Worm (Caenorhabditis elegans) whole organism, young adult: ENCODE data around the gene lips-11.
A peak's percentile ranks its signal among the peaks of the same experiment; 100 is the strongest.

ENCODE experiments used
- B0035.1 ChIP-seq: sonication (generic microtip); optimal IDR thresholded peaks from 2 replicates; lab custom pipeline; 2016; ENCODE audit warnings: missing genetic modification characterization, mild to moderate bottlenecking, missing compliant biosample characterization, missing genotype, missing genetic modification reagents
- B0261.1 ChIP-seq: sonication (generic microtip); optimal IDR thresholded peaks from 2 replicates; lab custom pipeline; 2016; ENCODE audit warnings: mild to moderate bottlenecking, missing genetic modification characterization, moderate library complexity, missing compliant biosample characterization
- F33H1.4 ChIP-seq: fragments of 200-800 bp; sonication (Bioruptor generic); IDR thresholded peaks from 2 replicates; pipeline ENCODE4 v1.3.6; 2022; ENCODE audit warnings: missing genetic modification reagents, missing genetic modification characterization, missing compliant biosample characterization
- F39B2.1 ChIP-seq: fragments of 200-800 bp; sonication (Bioruptor generic); IDR thresholded peaks from 2 replicates; pipeline ENCODE4 v1.3.6; 2022; ENCODE audit warnings: missing genetic modification reagents, missing genetic modification characterization, missing compliant biosample characterization
- F55B11.4 ChIP-seq: sonication (generic microtip); optimal IDR thresholded peaks from 2 replicates; lab custom pipeline; 2016; ENCODE audit warnings: missing compliant biosample characterization, missing genetic modification characterization, borderline replicate concordance; ENCODE audit not compliant: insufficient read depth
- Y53F4B.3 ChIP-seq: fragments of 200-800 bp; sonication (Bioruptor generic); IDR thresholded peaks from 2 replicates; pipeline ENCODE4 v1.3.6; 2022; ENCODE audit warnings: missing genetic modification reagents, missing genetic modification characterization, missing compliant biosample characterization
- Y56A3A.18 ChIP-seq: fragments of 200-800 bp; sonication (Bioruptor generic); IDR thresholded peaks from 2 replicates; pipeline ENCODE4 v1.3.6; 2022; ENCODE audit warnings: missing genetic modification reagents, missing genetic modification characterization, missing compliant biosample characterization
- Y67H2A.10 ChIP-seq: fragments of 200-800 bp; sonication (Bioruptor generic); conservative IDR thresholded peaks from 2 replicates; pipeline ENCODE4 v1.3.6; 2022; ENCODE audit warnings: missing genetic modification reagents, missing genetic modification characterization, missing compliant biosample characterization
- Y79H2A.3 ChIP-seq: fragments of 200-800 bp; sonication (Bioruptor generic); conservative IDR thresholded peaks from 2 replicates; pipeline ENCODE4 v1.3.6; 2022; ENCODE audit warnings: missing genetic modification reagents, missing genetic modification characterization, missing compliant biosample characterization
- akir-1 ChIP-seq: fragments of 200-800 bp; sonication (Bioruptor generic); optimal IDR thresholded peaks from 2 replicates; lab custom pipeline; 2018; ENCODE audit warnings: mild to moderate bottlenecking, missing genetic modification characterization, moderate library complexity, missing compliant biosample characterization
- ama-1 ChIP-seq, 3 experiments: fragments of 150-350 bp in 1 of 3; sonication (generic microtip) in 2 of 3; optimal IDR thresholded peaks; 2 replicates each; lab custom pipeline; 2014 to 2018; ENCODE audit warnings: missing biosample characterization in 2 of 3, missing genetic modification characterization in 2 of 3, missing genetic modification reagents in 2 of 3
- aptf-3 ChIP-seq: fragments of 200-800 bp; sonication (Bioruptor generic); IDR thresholded peaks from 2 replicates; pipeline ENCODE4 v1.3.6; 2022; ENCODE audit warnings: missing genetic modification characterization, missing compliant biosample characterization
- athp-1 ChIP-seq: sonication (generic microtip); optimal IDR thresholded peaks from 2 replicates; lab custom pipeline; 2017; ENCODE audit warnings: mild to moderate bottlenecking, missing genetic modification characterization, missing compliant biosample characterization
- cebp-2 ChIP-seq: fragments of 200-800 bp; sonication (Bioruptor generic); IDR thresholded peaks from 2 replicates; pipeline ENCODE4 v1.3.6; 2022; ENCODE audit warnings: missing genetic modification characterization, missing compliant biosample characterization
- ceh-27 ChIP-seq: fragments of 200-800 bp; sonication (Bioruptor generic); optimal IDR thresholded peaks from 2 replicates; lab custom pipeline; 2018; ENCODE audit warnings: mild to moderate bottlenecking, missing genetic modification characterization, moderate library complexity, missing compliant biosample characterization
- ceh-58 ChIP-seq: fragments of 200-800 bp; sonication (Bioruptor generic); IDR thresholded peaks from 2 replicates; pipeline ENCODE4 v1.3.6; 2022; ENCODE audit warnings: missing genetic modification characterization, missing compliant biosample characterization
- ceh-79 ChIP-seq: sonication (generic microtip); optimal IDR thresholded peaks from 2 replicates; lab custom pipeline; 2017; ENCODE audit warnings: mild to moderate bottlenecking, missing genetic modification characterization, missing compliant biosample characterization
- die-1 ChIP-seq: sonication (generic microtip); optimal IDR thresholded peaks from 2 replicates; lab custom pipeline; 2016; ENCODE audit warnings: missing genotype, mild to moderate bottlenecking, missing genetic modification characterization, missing compliant biosample characterization
- efl-1 ChIP-seq: fragments of 150-350 bp; optimal IDR thresholded peaks from 2 replicates; lab custom pipeline; 2014; ENCODE audit warnings: missing biosample characterization, missing genetic modification reagents, missing genetic modification characterization
- fkh-3 ChIP-seq: sonication (generic microtip); optimal IDR thresholded peaks from 2 replicates; lab custom pipeline; 2016; ENCODE audit warnings: mild to moderate bottlenecking, missing genetic modification characterization, missing compliant biosample characterization
- gei-17 ChIP-seq: fragments of 200-800 bp; sonication (Bioruptor generic); optimal IDR thresholded peaks from 2 replicates; lab custom pipeline; 2018; ENCODE audit warnings: mild to moderate bottlenecking, missing genetic modification characterization, missing compliant biosample characterization
- hlh-26 ChIP-seq: fragments of 200-800 bp; sonication (Bioruptor generic); conservative IDR thresholded peaks from 2 replicates; pipeline ENCODE4 v1.3.6; 2022; ENCODE audit warnings: missing genetic modification reagents, missing genetic modification characterization, missing compliant biosample characterization
- hmg-1.2 ChIP-seq: fragments of 200-800 bp; sonication (Bioruptor generic); IDR thresholded peaks from 2 replicates; pipeline ENCODE4 v1.3.6; 2022; ENCODE audit warnings: missing genetic modification reagents, missing genetic modification characterization, missing compliant biosample characterization
- lag-1 ChIP-seq: fragments of 200-800 bp; sonication (Bioruptor generic); IDR thresholded peaks from 2 replicates; pipeline ENCODE4 v1.3.6; 2022; ENCODE audit warnings: missing genetic modification reagents, missing genetic modification characterization, missing compliant biosample characterization
- lin-54 ChIP-seq: fragments of 200-800 bp; sonication (Bioruptor generic); optimal IDR thresholded peaks from 2 replicates; lab custom pipeline; 2018; ENCODE audit warnings: mild to moderate bottlenecking, missing genetic modification characterization, missing compliant biosample characterization
- madf-10 ChIP-seq: sonication (generic microtip); optimal IDR thresholded peaks from 2 replicates; lab custom pipeline; 2016; ENCODE audit warnings: mild to moderate bottlenecking, missing genetic modification characterization, missing compliant biosample characterization
- madf-8 ChIP-seq: fragments of 200-800 bp; sonication (Bioruptor generic); conservative IDR thresholded peaks from 2 replicates; pipeline ENCODE4 v1.3.6; 2022; ENCODE audit warnings: missing genetic modification reagents, missing genetic modification characterization, missing compliant biosample characterization
- mxl-1 ChIP-seq: sonication (generic microtip); optimal IDR thresholded peaks from 2 replicates; lab custom pipeline; 2016; ENCODE audit warnings: missing genetic modification characterization, missing compliant biosample characterization
- nhr-120 ChIP-seq: fragments of 200-800 bp; sonication (Bioruptor generic); IDR thresholded peaks from 2 replicates; pipeline ENCODE4 v1.3.6; 2022; ENCODE audit warnings: missing genetic modification characterization, missing compliant biosample characterization
- repo-1 ChIP-seq: sonication (generic microtip); optimal IDR thresholded peaks from 2 replicates; lab custom pipeline; 2017; ENCODE audit warnings: mild to moderate bottlenecking, missing genetic modification characterization, missing compliant biosample characterization
- rpc-1 ChIP-seq, 2 experiments: fragments of 150-350 bp in 1 of 2; sonication (generic microtip) in 1 of 2; optimal IDR thresholded peaks; 2 replicates each; lab custom pipeline; 2014 to 2018; ENCODE audit warnings: missing biosample characterization in 1 of 2, missing genetic modification characterization in 1 of 2, missing genetic modification reagents in 1 of 2, missing genotype in 1 of 2
- sea-2 ChIP-seq: fragments of 200-800 bp; sonication (Bioruptor generic); IDR thresholded peaks from 2 replicates; pipeline ENCODE4 v1.3.6; 2022; ENCODE audit warnings: missing genetic modification characterization, missing compliant biosample characterization
- snpc-1.1 ChIP-seq: sonication (generic microtip); optimal IDR thresholded peaks from 2 replicates; lab custom pipeline; 2017; ENCODE audit warnings: missing genetic modification characterization, mild to moderate bottlenecking, missing compliant biosample characterization, antibody characterized with exemption, moderate library complexity, missing genotype, missing genetic modification reagents; ENCODE audit not compliant: insufficient read depth
- snpc-1.3 ChIP-seq: sonication (generic microtip); optimal IDR thresholded peaks from 2 replicates; lab custom pipeline; 2017; ENCODE audit warnings: missing genetic modification characterization, mild to moderate bottlenecking, missing compliant biosample characterization, antibody characterized with exemption, moderate library complexity, missing genotype, missing genetic modification reagents; ENCODE audit not compliant: insufficient read depth
- snpc-3.4 ChIP-seq: sonication (generic microtip); optimal IDR thresholded peaks from 2 replicates; lab custom pipeline; 2017; ENCODE audit warnings: missing genetic modification characterization, mild to moderate bottlenecking, missing compliant biosample characterization, antibody characterized with exemption, moderate library complexity, missing genotype, missing genetic modification reagents
- snpc-4 ChIP-seq, 5 experiments: fragments of 150-350 bp in 1 of 5; sonication (generic microtip) in 4 of 5; optimal IDR thresholded peaks; 2 replicates each; lab custom pipeline; 2014 to 2018; ENCODE audit warnings: missing genetic modification characterization in 5 of 5, missing biosample characterization in 3 of 5, antibody characterized with exemption in 2 of 5, mild to moderate bottlenecking in 2 of 5, missing compliant biosample characterization in 2 of 5, missing genotype in 2 of 5, moderate library complexity in 2 of 5, missing genetic modification reagents in 1 of 5
- somi-1 ChIP-seq: fragments of 200-800 bp; sonication (Bioruptor generic); optimal IDR thresholded peaks from 2 replicates; lab custom pipeline; 2018; ENCODE audit warnings: mild to moderate bottlenecking, missing genetic modification characterization, missing compliant biosample characterization
- tbp1 ChIP-seq: fragments of 200-800 bp; sonication (Bioruptor generic); optimal IDR thresholded peaks from 2 replicates; lab custom pipeline; 2018; ENCODE audit warnings: mild to moderate bottlenecking, missing genetic modification characterization, missing compliant biosample characterization
- tlf-1 ChIP-seq: fragments of 200-800 bp; sonication (Bioruptor generic); optimal IDR thresholded peaks from 2 replicates; lab custom pipeline; 2018; ENCODE audit warnings: mild to moderate bottlenecking, missing genetic modification characterization, missing compliant biosample characterization
- ztf-18 ChIP-seq: sonication (generic microtip); optimal IDR thresholded peaks from 2 replicates; lab custom pipeline; 2016; ENCODE audit warnings: missing genotype, mild to moderate bottlenecking, missing genetic modification characterization, missing compliant biosample characterization
- ztf-25 ChIP-seq: fragments of 200-800 bp; sonication (Bioruptor generic); IDR thresholded peaks from 2 replicates; pipeline ENCODE4 v1.3.6; 2022; ENCODE audit warnings: missing genetic modification reagents, missing genetic modification characterization, missing compliant biosample characterization
- ztf-3 ChIP-seq: fragments of 200-800 bp; sonication (Bioruptor generic); optimal IDR thresholded peaks from 2 replicates; lab custom pipeline; 2018; ENCODE audit warnings: mild to moderate bottlenecking, missing genetic modification characterization, missing compliant biosample characterization
- ztf-6 ChIP-seq: fragments of 200-800 bp; sonication (Bioruptor generic); IDR thresholded peaks from 2 replicates; pipeline ENCODE4 v1.3.6; 2022; ENCODE audit warnings: missing genetic modification reagents, missing genetic modification characterization, missing compliant biosample characterization

Gene lips-11

DNA sequence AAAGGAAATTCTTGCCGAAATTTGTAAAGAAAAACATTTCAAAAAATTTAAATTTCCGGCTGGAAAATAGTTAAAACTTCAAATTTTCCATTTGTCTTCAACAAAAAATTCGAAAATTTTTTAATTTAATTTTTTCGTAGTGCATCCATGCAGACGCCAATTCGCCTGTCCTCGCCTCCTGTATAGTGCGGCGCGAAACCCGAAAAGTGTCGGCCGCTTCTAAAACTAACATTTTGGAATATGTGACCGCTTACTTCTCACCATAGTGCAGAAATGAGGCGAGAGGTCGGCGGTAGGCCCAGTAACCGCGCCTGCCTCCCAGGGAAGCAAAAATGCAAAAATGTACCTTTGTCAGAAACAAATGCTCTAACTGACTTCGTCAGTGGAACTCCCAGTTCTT, 5.7 kb upstream of the lips-11 start:
- TF ChIP-seq ztf-3 (GFP tag; lab: Kevin White, UChicago) = no peak
- TF ChIP-seq snpc-1.1 (tag; lab: Kevin White, UChicago) = peak; percentile 76
- peak; percentile 52 for TF ChIP-seq snpc-4 (GFP tag; optimal IDR thresholded peaks at IDR 0.05; lab: Kevin White, UChicago)
- peak in 3 of 4 experiments; percentile 22 to 90 (median 87) for TF ChIP-seq snpc-4 (tag; optimal IDR thresholded peaks at IDR 0.05; lab: Kevin White, UChicago)
- 0 out of 2 replicates have a peak, but pooled peaks have one; percentile 27 for TF ChIP-seq F39B2.1 (GFP tag; lab: Robert Waterston, UW)

DNA sequence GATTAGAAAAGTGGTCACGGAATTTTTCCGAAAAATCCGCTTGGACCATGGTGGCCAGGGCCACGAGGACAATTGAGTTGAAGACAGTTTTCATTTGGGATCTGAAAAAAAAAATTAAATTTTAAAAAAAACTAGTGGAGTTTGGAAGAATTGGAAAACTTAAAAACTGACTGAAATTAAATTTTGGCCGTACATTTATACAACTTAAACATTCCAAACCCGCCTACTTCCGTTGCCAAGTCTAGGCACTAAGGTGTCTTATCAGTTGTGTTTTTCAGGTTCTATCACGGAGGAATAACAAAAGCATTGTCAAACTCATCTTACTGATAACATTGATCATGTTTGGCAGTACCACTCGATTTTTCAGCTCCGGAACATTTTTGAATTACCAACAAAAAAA, 3.3 kb upstream of the lips-11 start, which contains the start of gene lips-12:
Gene lips-12 (minus strand): TSS at position 101 of the 400 bp plus-strand sequence.
- TF ChIP-seq Y53F4B.3 (GFP tag; lab: Robert Waterston, UW) = no peak
- no peak for TF ChIP-seq athp-1
- TF ChIP-seq ceh-58 (GFP tag; lab: Robert Waterston, UW) = no peak
- no peak for TF ChIP-seq die-1 (tag; lab: Kevin White, UChicago)
- no peak for TF ChIP-seq B0035.1
- no peak for TF ChIP-seq somi-1
- no peak for TF ChIP-seq madf-8
- TF ChIP-seq tlf-1 (GFP tag; lab: Kevin White, UChicago) = no peak
- no peak for TF ChIP-seq Y56A3A.18 (GFP tag; lab: Robert Waterston, UW)
- no peak for TF ChIP-seq fkh-3 (tag; lab: Kevin White, UChicago)
- no peak for TF ChIP-seq gei-17
- TF ChIP-seq aptf-3 (GFP tag; lab: Robert Waterston, UW) = no peak
- no peak for TF ChIP-seq ceh-27 (GFP tag; lab: Kevin White, UChicago)
- TF ChIP-seq mxl-1 = no peak
- no peak for TF ChIP-seq nhr-120 (GFP tag; lab: Robert Waterston, UW)
- TF ChIP-seq F55B11.4 (tag; lab: Kevin White, UChicago) = no peak
- no peak for TF ChIP-seq hlh-26 (GFP tag; lab: Robert Waterston, UW)
- TF ChIP-seq snpc-4 (GFP tag; optimal IDR thresholded peaks at IDR 0.05; lab: Kevin White, UChicago) = no peak
- no peak for TF ChIP-seq snpc-4 (tag; optimal IDR thresholded peaks at IDR 0.05; lab: Kevin White, UChicago)

DNA sequence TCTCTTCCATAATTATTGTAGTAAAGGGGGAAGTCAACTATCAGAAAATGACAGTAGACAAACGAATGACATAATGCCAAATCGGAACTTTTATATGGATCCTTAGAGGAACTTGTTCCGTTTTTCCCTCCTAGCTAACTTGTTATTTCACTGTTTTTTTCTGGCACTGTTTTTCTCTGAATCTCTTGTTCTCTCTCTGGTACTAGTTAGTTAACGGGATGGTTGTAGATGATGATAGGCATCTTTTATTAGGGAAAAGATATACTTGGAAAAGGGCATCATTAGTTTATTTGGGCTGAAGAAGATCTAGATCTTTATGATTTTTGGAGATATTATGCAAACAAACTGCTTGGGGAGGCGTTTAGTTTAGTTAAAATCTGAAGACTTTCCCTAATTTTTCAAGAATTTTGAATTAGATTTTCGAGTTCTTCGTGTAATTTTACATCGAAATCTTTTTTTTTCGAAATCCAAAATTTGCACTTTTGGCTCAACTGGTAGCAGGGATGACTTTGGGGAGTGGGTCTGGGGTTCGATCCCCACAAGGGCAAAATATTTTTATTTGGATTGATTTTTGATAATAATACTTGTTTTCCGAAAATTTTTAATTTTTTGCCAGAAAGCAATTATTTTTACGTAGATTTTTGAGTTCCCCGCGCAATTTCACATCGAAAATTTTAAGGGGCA, 3.7 kb downstream of the lips-11 start, which contains the start of gene col-40:
Gene col-40 (minus strand): TSS at position 51 of the 684 bp plus-strand sequence.
- no peak for TF ChIP-seq cebp-2
- TF ChIP-seq ztf-6 = no peak
- TF ChIP-seq lin-54 (GFP tag; lab: Kevin White, UChicago) = no peak
- no peak for TF ChIP-seq Y67H2A.10 (GFP tag; lab: Robert Waterston, UW)
- TF ChIP-seq repo-1 (tag; lab: Kevin White, UChicago) = no peak
- TF ChIP-seq ama-1 (optimal IDR thresholded peaks at IDR 0.05; lab: Kevin White, UChicago) = no peak
- TF ChIP-seq ama-1 (GFP tag; optimal IDR thresholded peaks at IDR 0.05; lab: Kevin White, UChicago) = no peak
- no peak for TF ChIP-seq akir-1 (GFP tag; lab: Kevin White, UChicago)
- TF ChIP-seq ztf-25 (GFP tag; lab: Robert Waterston, UW) = no peak
- no peak for TF ChIP-seq sea-2 (GFP tag; lab: Robert Waterston, UW)
- no peak for TF ChIP-seq lag-1
- TF ChIP-seq efl-1 (GFP tag; lab: Kevin White, UChicago) = no peak
- no peak for TF ChIP-seq Y79H2A.3 (GFP tag; lab: Robert Waterston, UW)
- TF ChIP-seq snpc-3.4 (tag; lab: Kevin White, UChicago) = no peak
- TF ChIP-seq tbp1 (GFP tag; lab: Kevin White, UChicago) = peak; percentile 74
- TF ChIP-seq rpc-1 (optimal IDR thresholded peaks at IDR 0.05; lab: Kevin White, UChicago) = peak; percentile 7
- TF ChIP-seq rpc-1 (tag; optimal IDR thresholded peaks at IDR 0.05; lab: Kevin White, UChicago) = peak; percentile 65
- peak; percentile 9 for TF ChIP-seq snpc-1.1 (tag; lab: Kevin White, UChicago)
- no peak for TF ChIP-seq F33H1.4 (GFP tag; lab: Robert Waterston, UW)
- TF ChIP-seq ztf-18 (tag; lab: Kevin White, UChicago) = no peak
- TF ChIP-seq hmg-1.2 (GFP tag; lab: Robert Waterston, UW) = no peak
- TF ChIP-seq tlf-1 (GFP tag; lab: Kevin White, UChicago) = no peak
- TF ChIP-seq ceh-79 (tag; lab: Kevin White, UChicago) = no peak
- peak; percentile 6 for TF ChIP-seq B0261.1 (tag; lab: Kevin White, UChicago)
- no peak for TF ChIP-seq snpc-1.3 (tag; lab: Kevin White, UChicago)
- TF ChIP-seq madf-10 (tag; lab: Kevin White, UChicago) = no peak
- TF ChIP-seq, all 124 proteins: peak for 4
